Fruit fly (Drosophila melanogaster) whole organism, embryonic: Measurements from ENCODE around the gene ftz-f1.
A peak's percentile ranks its signal among the peaks of the same experiment; 100 is the strongest.

Experiments
- B-H2 ChIP-seq: fragments of 200-800 bp; sonication (Bioruptor generic); optimal IDR thresholded peaks from 2 replicates; lab custom pipeline; 2018; ENCODE audit warnings: missing biosample characterization, mild to moderate bottlenecking, missing genetic modification characterization
- Bdp1 ChIP-seq: fragments of 200-800 bp; sonication (Bioruptor generic); optimal IDR thresholded peaks from 3 replicates; lab custom pipeline; 2016; ENCODE audit warnings: missing biosample characterization, missing genetic modification characterization
- CG10366 ChIP-seq: fragments of 200-800 bp; sonication (Bioruptor generic); IDR thresholded peaks from 2 replicates; pipeline ENCODE4 v1.3.6; 2022; ENCODE audit warnings: missing biosample characterization, missing genetic modification characterization
- CG10565 ChIP-seq: fragments of 200-800 bp; sonication (Bioruptor generic); optimal IDR thresholded peaks from 3 replicates; lab custom pipeline; 2016; ENCODE audit warnings: missing biosample characterization, mild to moderate bottlenecking, missing genetic modification characterization
- CG11398 ChIP-seq: fragments of 200-800 bp; sonication (Bioruptor generic); optimal IDR thresholded peaks from 2 replicates; lab custom pipeline; 2016; ENCODE audit warnings: missing biosample characterization, missing genetic modification characterization
- CG12104 ChIP-seq: fragments of 200-800 bp; sonication (Bioruptor generic); optimal IDR thresholded peaks from 3 replicates; lab custom pipeline; 2016; ENCODE audit warnings: missing biosample characterization, missing genetic modification characterization
- CG12299 ChIP-seq: fragments of 200-800 bp; sonication (Bioruptor generic); optimal IDR thresholded peaks from 2 replicates; lab custom pipeline; 2018; ENCODE audit warnings: missing biosample characterization, mild to moderate bottlenecking, missing genetic modification characterization
- CG13424 ChIP-seq: fragments of 200-800 bp; sonication (Bioruptor generic); optimal IDR thresholded peaks from 2 replicates; lab custom pipeline; 2019; ENCODE audit warnings: missing biosample characterization, mild to moderate bottlenecking, missing genetic modification characterization, moderate library complexity
- CG13624 ChIP-seq: fragments of 200-800 bp; sonication (Bioruptor generic); optimal IDR thresholded peaks from 2 replicates; lab custom pipeline; 2016; ENCODE audit warnings: missing biosample characterization, missing genetic modification characterization
- CG17612 ChIP-seq: fragments of 200-800 bp; sonication (Bioruptor generic); IDR thresholded peaks from 2 replicates; pipeline ENCODE4 v1.3.6; 2022; ENCODE audit warnings: missing biosample characterization, missing genetic modification characterization
- CG17802 ChIP-seq: fragments of 200-800 bp; sonication (Bioruptor generic); optimal IDR thresholded peaks from 2 replicates; lab custom pipeline; 2018; ENCODE audit warnings: missing biosample characterization, mild to moderate bottlenecking, missing genetic modification characterization, moderate library complexity
- CG1832 ChIP-seq: fragments of 200-800 bp; sonication (Bioruptor generic); optimal IDR thresholded peaks from 2 replicates; lab custom pipeline; 2017; ENCODE audit warnings: missing biosample characterization, mild to moderate bottlenecking, missing genetic modification characterization, inconsistent platforms
- CG18764 ChIP-seq: fragments of 200-800 bp; sonication (Bioruptor generic); optimal IDR thresholded peaks from 3 replicates; lab custom pipeline; 2016; ENCODE audit warnings: missing biosample characterization, missing genetic modification characterization
- CG2199 ChIP-seq: fragments of 200-800 bp; sonication (Bioruptor generic); IDR thresholded peaks from 3 replicates; pipeline ENCODE4 v1.3.6; 2022; ENCODE audit warnings: missing biosample characterization, missing genetic modification characterization
- CG2712 ChIP-seq: fragments of 200-800 bp; optimal IDR thresholded peaks from 3 replicates; lab custom pipeline; 2019; ENCODE audit warnings: missing biosample characterization, mild to moderate bottlenecking, missing genetic modification characterization, moderate library complexity
- CG3163 ChIP-seq: fragments of 200-800 bp; sonication (Bioruptor generic); optimal IDR thresholded peaks from 3 replicates; lab custom pipeline; 2016; ENCODE audit warnings: missing biosample characterization, missing genetic modification characterization
- CG3838 ChIP-seq: fragments of 200-800 bp; sonication (Bioruptor generic); optimal IDR thresholded peaks from 3 replicates; lab custom pipeline; 2016; ENCODE audit warnings: missing biosample characterization, missing genetic modification characterization
- CG4424 ChIP-seq: fragments of 200-800 bp; sonication (Bioruptor generic); optimal IDR thresholded peaks from 3 replicates; lab custom pipeline; 2016; ENCODE audit warnings: missing biosample characterization, missing genetic modification characterization
- CG5180 ChIP-seq: fragments of 200-800 bp; sonication (Bioruptor generic); optimal IDR thresholded peaks from 3 replicates; lab custom pipeline; 2017; ENCODE audit warnings: missing biosample characterization, missing genetic modification characterization, mild to moderate bottlenecking, moderate library complexity, missing genetic modification reagents
- CG8765 ChIP-seq: fragments of 200-800 bp; sonication (Bioruptor generic); IDR thresholded peaks from 2 replicates; pipeline ENCODE4 v1.3.6; 2022; ENCODE audit warnings: missing biosample characterization, missing genetic modification characterization
- Doc2 ChIP-seq: fragments of 200-800 bp; sonication (Bioruptor generic); IDR thresholded peaks from 2 replicates; pipeline ENCODE4 v1.3.6; 2022; ENCODE audit warnings: missing biosample characterization, missing genetic modification characterization
- Dp ChIP-seq: fragments of 200-800 bp; sonication (Bioruptor generic); optimal IDR thresholded peaks from 2 replicates; lab custom pipeline; 2018; ENCODE audit warnings: missing biosample characterization, mild to moderate bottlenecking, missing genetic modification characterization, moderate library complexity
- Eip74EF ChIP-seq, 2 experiments: fragments of 200-800 bp in 1 of 2; fragments of >200 bp in 1 of 2; sonication (Bioruptor generic) in 1 of 2; optimal IDR thresholded peaks; 2 replicates each; lab custom pipeline; 2017 to 2019; ENCODE audit warnings: missing biosample characterization in 2 of 2, missing genetic modification characterization in 2 of 2, mild to moderate bottlenecking in 1 of 2, moderate library complexity in 1 of 2
- Fer3 ChIP-seq: fragments of 200-800 bp; sonication (Bioruptor generic); optimal IDR thresholded peaks from 2 replicates; lab custom pipeline; 2018; ENCODE audit warnings: missing biosample characterization, mild to moderate bottlenecking, missing genetic modification characterization, moderate library complexity
- HLH54F ChIP-seq: fragments of 200-800 bp; sonication (Bioruptor generic); optimal IDR thresholded peaks from 3 replicates; lab custom pipeline; 2016; ENCODE audit warnings: missing biosample characterization, missing genetic modification characterization
- Hmx ChIP-seq: fragments of 200-800 bp; sonication (Bioruptor generic); optimal IDR thresholded peaks from 2 replicates; lab custom pipeline; 2016; ENCODE audit warnings: missing biosample characterization, missing genetic modification characterization
- Hr3 ChIP-seq: fragments of 200-800 bp; sonication (Bioruptor generic); optimal IDR thresholded peaks from 3 replicates; lab custom pipeline; 2016; ENCODE audit warnings: missing biosample characterization, missing genetic modification characterization
- Hr39 ChIP-seq: fragments of >200 bp; optimal IDR thresholded peaks from 2 replicates; lab custom pipeline; 2017
- MESR4 ChIP-seq: fragments of 200-800 bp; sonication (Bioruptor generic); optimal IDR thresholded peaks from 2 replicates; lab custom pipeline; 2018; ENCODE audit warnings: missing biosample characterization, mild to moderate bottlenecking, missing genetic modification characterization, moderate library complexity
- Meics ChIP-seq: fragments of 200-800 bp; sonication (Bioruptor generic); optimal IDR thresholded peaks from 2 replicates; lab custom pipeline; 2017; ENCODE audit warnings: missing biosample characterization, mild to moderate bottlenecking, missing genetic modification characterization
- NFAT ChIP-seq: fragments of 200-800 bp; sonication (Bioruptor generic); IDR thresholded peaks from 2 replicates; pipeline ENCODE4 v1.3.6; 2022; ENCODE audit warnings: missing biosample characterization, missing genetic modification characterization
- Stat92E ChIP-seq, 3 experiments: fragments of >200 bp in 2 of 3; fragments of 200-800 bp in 1 of 3; sonication (Bioruptor generic) in 1 of 3; optimal IDR thresholded peaks; 2 replicates each; lab custom pipeline; 2017 to 2019; ENCODE audit warnings: missing biosample characterization in 3 of 3, missing genetic modification characterization in 3 of 3, mild to moderate bottlenecking in 1 of 3, moderate library complexity in 1 of 3
- TFAM ChIP-seq: fragments of 200-800 bp; sonication (Bioruptor generic); optimal IDR thresholded peaks from 2 replicates; lab custom pipeline; 2017; ENCODE audit warnings: missing biosample characterization, missing genetic modification characterization, inconsistent platforms
- al ChIP-seq: fragments of 200-800 bp; sonication (Bioruptor generic); IDR thresholded peaks from 2 replicates; pipeline ENCODE4 v1.3.6; 2022; ENCODE audit warnings: missing biosample characterization, missing genetic modification characterization
- ash1 ChIP-seq: fragments of 200-800 bp; sonication (Bioruptor generic); optimal IDR thresholded peaks from 2 replicates; lab custom pipeline; 2018; ENCODE audit warnings: missing biosample characterization, mild to moderate bottlenecking, missing genetic modification characterization
- az2 ChIP-seq: fragments of 200-800 bp; sonication (Bioruptor generic); optimal IDR thresholded peaks from 3 replicates; lab custom pipeline; 2016; ENCODE audit warnings: missing biosample characterization, missing genetic modification characterization
- corto ChIP-seq: fragments of 200-800 bp; sonication (Bioruptor generic); optimal IDR thresholded peaks from 2 replicates; lab custom pipeline; 2016; ENCODE audit warnings: missing biosample characterization, mild to moderate bottlenecking, missing genetic modification characterization, moderate library complexity
- gfzf ChIP-seq: fragments of 200-800 bp; sonication (Bioruptor generic); optimal IDR thresholded peaks from 2 replicates; lab custom pipeline; 2016; ENCODE audit warnings: missing biosample characterization, mild to moderate bottlenecking, missing genetic modification characterization, moderate library complexity
- kay ChIP-seq: fragments of 200-800 bp; sonication (Bioruptor generic); optimal IDR thresholded peaks from 2 replicates; lab custom pipeline; 2016; ENCODE audit warnings: missing biosample characterization, missing genetic modification characterization
- nmo ChIP-seq: fragments of 200-800 bp; sonication (Bioruptor generic); optimal IDR thresholded peaks from 2 replicates; lab custom pipeline; 2018; ENCODE audit warnings: missing biosample characterization, mild to moderate bottlenecking, missing genetic modification characterization, moderate library complexity
- nom ChIP-seq: fragments of 200-800 bp; sonication (Bioruptor generic); optimal IDR thresholded peaks from 2 replicates; lab custom pipeline; 2017; ENCODE audit warnings: missing biosample characterization, missing genetic modification characterization, mild to moderate bottlenecking, moderate library complexity, missing genetic modification reagents
- oc ChIP-seq: fragments of 200-800 bp; sonication (Bioruptor generic); optimal IDR thresholded peaks from 2 replicates; lab custom pipeline; 2018; ENCODE audit warnings: missing biosample characterization, mild to moderate bottlenecking, missing genetic modification characterization, moderate library complexity
- pnt ChIP-seq: fragments of 200-800 bp; sonication (Bioruptor generic); optimal IDR thresholded peaks from 3 replicates; lab custom pipeline; 2016; ENCODE audit warnings: missing biosample characterization, missing genetic modification characterization
- row ChIP-seq: fragments of 200-800 bp; sonication (Bioruptor generic); IDR thresholded peaks from 3 replicates; pipeline ENCODE4 v1.3.6; 2022; ENCODE audit warnings: missing biosample characterization, missing genetic modification characterization
- sens-2 ChIP-seq: fragments of 200-800 bp; sonication (Bioruptor generic); IDR thresholded peaks from 2 replicates; pipeline ENCODE4 v1.3.6; 2022; ENCODE audit warnings: missing biosample characterization, missing genetic modification characterization
- shn ChIP-seq: fragments of 200-800 bp; sonication (Bioruptor generic); optimal IDR thresholded peaks from 3 replicates; lab custom pipeline; 2016; ENCODE audit warnings: missing biosample characterization, missing genetic modification characterization
- sqz ChIP-seq: fragments of 200-800 bp; sonication (Bioruptor generic); optimal IDR thresholded peaks from 3 replicates; lab custom pipeline; 2018; ENCODE audit warnings: missing biosample characterization, mild to moderate bottlenecking, missing genetic modification characterization
- tx ChIP-seq: fragments of 200-800 bp; sonication (Bioruptor generic); optimal IDR thresholded peaks from 2 replicates; lab custom pipeline; 2016; ENCODE audit warnings: missing biosample characterization, missing genetic modification characterization
- wdn ChIP-seq: fragments of 200-800 bp; sonication (Bioruptor generic); IDR thresholded peaks from 2 replicates; pipeline ENCODE4 v1.3.6; 2022; ENCODE audit warnings: missing biosample characterization, missing genetic modification characterization
- zfh1 ChIP-seq: fragments of 200-800 bp; sonication (Bioruptor generic); IDR thresholded peaks from 3 replicates; pipeline ENCODE4 v1.3.6; 2022; ENCODE audit warnings: missing biosample characterization, missing genetic modification characterization

The ftz-f1 gene

DNA sequence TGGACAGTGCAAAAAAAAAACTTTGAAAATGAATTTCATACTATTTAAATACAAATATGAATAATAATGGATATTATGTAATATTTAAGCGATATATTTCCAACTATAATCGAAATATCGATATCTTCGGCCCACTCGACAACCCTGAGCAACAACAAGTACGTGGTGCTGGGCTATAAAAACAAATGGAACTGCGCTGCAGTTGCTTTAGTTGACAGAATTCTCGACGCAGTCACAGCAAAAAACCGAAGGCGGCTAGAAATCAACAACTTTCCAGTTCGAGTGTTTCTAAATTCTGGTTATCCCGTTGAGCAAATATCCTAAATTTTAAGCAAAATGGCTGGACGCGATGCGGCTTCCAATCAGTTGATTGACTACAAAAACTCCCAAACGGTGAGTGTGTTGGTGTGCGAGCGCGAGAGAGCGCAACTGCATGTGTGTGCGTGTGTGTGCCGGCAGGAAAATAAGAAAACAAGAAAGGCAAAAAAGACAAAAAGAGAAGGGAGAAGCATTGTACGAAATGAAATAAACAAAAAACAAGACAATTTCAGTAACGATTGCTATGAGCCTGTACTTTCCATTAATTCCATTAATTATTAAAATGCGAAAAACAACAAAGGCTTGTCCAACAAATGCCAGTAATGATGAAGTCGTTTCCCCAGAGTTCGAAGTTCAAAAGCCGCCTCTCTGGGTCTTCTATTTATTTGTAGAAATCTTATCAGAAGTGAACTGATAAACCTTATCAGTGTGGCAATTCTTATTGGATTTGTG lies 21.5 kb upstream of the ftz-f1 start, which contains the start of gene Cat (continued):
- TF ChIP-seq al (GFP tag; lab: Robert Waterston, UW) (no peak), zfh1 (GFP tag; lab: Robert Waterston, UW) (no peak), Stat92E (GFP tag; optimal IDR thresholded peaks at IDR 0.05; lab: Kevin White, UChicago) (peak in 1 of 3 experiments; percentile 67), TFAM (GFP tag; lab: Kevin White, UChicago) (no peak), sqz (GFP tag; lab: Kevin White, UChicago) (peak; percentile 51), corto (no peak), CG2712 (tag; lab: Kevin White, UChicago) (peak; percentile 59), CG3838 (no peak), pnt (GFP tag; lab: Kevin White, UChicago) (no peak), B-H2 (GFP tag; lab: Kevin White, UChicago) (peak; percentile 41), CG5180 (no peak), Hmx (GFP tag; lab: Kevin White, UChicago) (no peak), Eip74EF (GFP tag; optimal IDR thresholded peaks at IDR 0.05; lab: Kevin White, UChicago) (peak in 1 of 2 experiments; percentile 29), CG8765 (GFP tag; lab: Robert Waterston, UW) (no peak), CG17802 (tag; lab: Kevin White, UChicago) (no peak), Bdp1 (GFP tag; lab: Kevin White, UChicago) (no peak), kay (GFP tag; lab: Kevin White, UChicago) (no peak), CG12299 (tag; lab: Kevin White, UChicago) (peak; percentile 18), MESR4 (peak; percentile 75), CG10565 (no peak), CG17612 (GFP tag; lab: Robert Waterston, UW) (no peak), wdn (GFP tag; lab: Robert Waterston, UW) (no peak), Meics (GFP tag; lab: Kevin White, UChicago) (peak; percentile 57), nmo (GFP tag; lab: Kevin White, UChicago) (peak; percentile 45), Doc2 (GFP tag; lab: Robert Waterston, UW) (no peak), CG2199 (GFP tag; lab: Robert Waterston, UW) (peak; percentile 64; the same call in 1 of the 3 replicates), gfzf (peak; percentile 10), CG10366 (GFP tag; lab: Robert Waterston, UW) (no peak), CG18764 (GFP tag; lab: Kevin White, UChicago) (no peak), Fer3 (tag; lab: Kevin White, UChicago) (peak; percentile 33), tx (peak; percentile 25), Hr39 (lab: Kevin White, UChicago) (no peak), CG13424 (tag; lab: Kevin White, UChicago) (peak; percentile 60), NFAT (GFP tag; lab: Robert Waterston, UW) (no peak), CG11398 (no peak), CG1832 (GFP tag; lab: Kevin White, UChicago) (no peak), CG4424 (peak; percentile 43), HLH54F (GFP tag; lab: Kevin White, UChicago) (no peak), Hr3 (peak; percentile 17), az2 (GFP tag; lab: Kevin White, UChicago) (peak; percentile 26), nom (GFP tag; lab: Kevin White, UChicago) (peak; percentile 100), ash1 (GFP tag; lab: Kevin White, UChicago) (no peak), row (peak; percentile 92), CG3163 (no peak), CG13624 (GFP tag; lab: Kevin White, UChicago) (peak; percentile 42), Dp (GFP tag; lab: Kevin White, UChicago) (peak; percentile 16), CG12104 (GFP tag; lab: Kevin White, UChicago) (peak; percentile 22), sens-2 (GFP tag; lab: Robert Waterston, UW) (no peak), oc (no peak), shn (GFP tag; lab: Kevin White, UChicago) (peak; percentile 30)
